Worm (Caenorhabditis elegans) whole organism, early embryonic: ENCODE data around the gene ttr-59.

Source experiments
- pes-1 ChIP-seq: fragments of 200-800 bp; sonication (Bioruptor generic); IDR thresholded peaks from 2 replicates; pipeline ENCODE4 v1.3.6; 2022; ENCODE audit warnings: missing genetic modification reagents, missing genetic modification characterization, missing compliant biosample characterization
- sea-1 ChIP-seq: fragments of 200-800 bp; sonication (Bioruptor generic); conservative IDR thresholded peaks from 2 replicates; pipeline ENCODE4 v1.3.6; 2022; ENCODE audit warnings: missing genetic modification characterization, missing compliant biosample characterization
- tbx-37 ChIP-seq: fragments of 200-800 bp; sonication (Bioruptor generic); conservative IDR thresholded peaks from 2 replicates; pipeline ENCODE4 v1.3.6; 2022; ENCODE audit warnings: missing genetic modification reagents, missing genetic modification characterization, missing compliant biosample characterization

DNA sequence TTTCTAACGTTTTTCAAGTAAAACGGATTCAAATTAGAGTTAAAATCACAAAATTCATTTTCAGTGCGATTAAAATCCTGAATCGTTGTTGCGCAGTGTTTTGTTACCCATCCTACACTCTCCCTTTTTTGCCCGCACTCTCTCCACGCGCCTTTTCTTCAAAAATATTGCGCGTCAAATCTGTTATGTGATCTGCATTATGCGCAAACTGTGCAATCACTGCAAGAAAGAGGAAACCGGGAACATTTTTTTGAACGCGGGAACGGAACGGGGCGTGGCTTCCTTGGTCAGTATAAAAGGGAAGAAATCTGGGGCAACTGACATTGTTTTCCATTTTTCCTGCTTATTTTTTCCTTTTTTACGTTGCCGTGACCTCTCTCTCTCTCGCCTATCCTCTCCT is 10.8 kb downstream of the ttr-59 start:
- TF ChIP-seq tbx-37 (GFP tag; lab: Robert Waterston, UW) (no peak), pes-1 (GFP tag; lab: Robert Waterston, UW) (no peak), sea-1 (GFP tag; lab: Robert Waterston, UW) (no peak)
